Fruit fly (Drosophila melanogaster) whole organism, embryonic: ENCODE data around the gene retm.

Experiments used
- Blimp-1 ChIP-seq: fragments of 200-800 bp; sonication (Bioruptor generic); optimal IDR thresholded peaks from 3 replicates; lab custom pipeline; 2018; ENCODE audit warnings: missing biosample characterization, missing genetic modification characterization, mild to moderate bottlenecking, moderate library complexity, missing genetic modification reagents
- CG13894 ChIP-seq: fragments of 200-800 bp; sonication (Bioruptor generic); optimal IDR thresholded peaks from 3 replicates; lab custom pipeline; 2018; ENCODE audit warnings: missing biosample characterization, mild to moderate bottlenecking, missing genetic modification characterization, moderate library complexity
- CG15479 ChIP-seq: fragments of 200-800 bp; sonication (Bioruptor generic); optimal IDR thresholded peaks from 3 replicates; lab custom pipeline; 2019; ENCODE audit warnings: missing biosample characterization, mild to moderate bottlenecking, missing genetic modification characterization, moderate library complexity
- CG1832 ChIP-seq: fragments of 200-800 bp; sonication (Bioruptor generic); optimal IDR thresholded peaks from 2 replicates; lab custom pipeline; 2017; ENCODE audit warnings: missing biosample characterization, mild to moderate bottlenecking, missing genetic modification characterization, inconsistent platforms
- CG6791 ChIP-seq: fragments of 200-800 bp; sonication (Bioruptor generic); IDR thresholded peaks from 3 replicates; pipeline ENCODE4 v1.3.6; 2022; ENCODE audit warnings: missing biosample characterization, missing genetic modification characterization; ENCODE audit not compliant: partially characterized antibody
- CG8290 ChIP-seq, 3 experiments: fragments of 200-800 bp; sonication (Bioruptor generic); optimal IDR thresholded peaks; 2 replicates each; lab custom pipeline; 2016 to 2019; ENCODE audit warnings: missing biosample characterization in 3 of 3, missing genetic modification characterization in 3 of 3, mild to moderate bottlenecking in 2 of 3, moderate library complexity in 1 of 3
- CHES-1-like ChIP-seq: fragments of 200-800 bp; sonication (Bioruptor generic); optimal IDR thresholded peaks from 2 replicates; lab custom pipeline; 2016; ENCODE audit warnings: missing biosample characterization, missing genetic modification characterization
- Dbx ChIP-seq: fragments of 200-800 bp; sonication (Bioruptor generic); IDR thresholded peaks from 3 replicates; pipeline ENCODE4 v1.3.6; 2022; ENCODE audit warnings: missing biosample characterization, missing genetic modification characterization
- Dip2 ChIP-seq: fragments of 200-800 bp; sonication (Bioruptor generic); IDR thresholded peaks from 2 replicates; pipeline ENCODE4 v1.3.6; 2022; ENCODE audit warnings: missing biosample characterization, missing genetic modification characterization
- GATAe ChIP-seq: fragments of 200-800 bp; sonication (Bioruptor generic); conservative IDR thresholded peaks from 2 replicates; pipeline ENCODE4 v1.3.6; 2022; ENCODE audit warnings: missing biosample characterization, missing genetic modification characterization
- Hr51 ChIP-seq, 2 experiments: fragments of 200-800 bp; sonication (Bioruptor generic); optimal IDR thresholded peaks; 2 replicates in 1 of 2; 3 replicates in 1 of 2; lab custom pipeline; 2016 to 2018; ENCODE audit warnings: missing biosample characterization in 2 of 2, missing genetic modification characterization in 2 of 2, mild to moderate bottlenecking in 1 of 2, moderate library complexity in 1 of 2
- MBD-R2 ChIP-seq: fragments of 200-800 bp; sonication (Bioruptor generic); IDR thresholded peaks from 2 replicates; pipeline ENCODE4 v1.3.6; 2022; ENCODE audit warnings: missing biosample characterization, missing genetic modification characterization
- Opbp ChIP-seq: fragments of 200-800 bp; sonication (Bioruptor generic); IDR thresholded peaks from 3 replicates; pipeline ENCODE4 v1.3.6; 2022; ENCODE audit warnings: missing biosample characterization, missing genetic modification characterization; ENCODE audit not compliant: partially characterized antibody
- Stat92E ChIP-seq, 3 experiments: fragments of >200 bp in 2 of 3; fragments of 200-800 bp in 1 of 3; sonication (Bioruptor generic) in 1 of 3; optimal IDR thresholded peaks; 2 replicates each; lab custom pipeline; 2017 to 2019; ENCODE audit warnings: missing biosample characterization in 3 of 3, missing genetic modification characterization in 3 of 3, mild to moderate bottlenecking in 1 of 3, moderate library complexity in 1 of 3
- Tbp ChIP-seq: fragments of >200 bp; optimal IDR thresholded peaks from 2 replicates; lab custom pipeline; 2018; ENCODE audit warnings: missing biosample characterization, missing genetic modification characterization
- Trl ChIP-seq, 3 experiments: fragments of >200 bp in 2 of 3; fragments of 200-800 bp in 1 of 3; sonication (Bioruptor generic) in 1 of 3; optimal IDR thresholded peaks; 2 replicates in 1 of 3; 3 replicates in 2 of 3; lab custom pipeline; 2016 to 2017; ENCODE audit warnings: missing biosample characterization in 1 of 3, missing genetic modification characterization in 1 of 3
- bbx ChIP-seq: fragments of 200-800 bp; sonication (Bioruptor generic); IDR thresholded peaks from 2 replicates; pipeline ENCODE4 v1.3.6; 2022; ENCODE audit warnings: missing biosample characterization, missing genetic modification characterization; ENCODE audit not compliant: partially characterized antibody
- bowl ChIP-seq: fragments of 200-800 bp; sonication (Bioruptor generic); IDR thresholded peaks from 2 replicates; pipeline ENCODE4 v1.3.6; 2022; ENCODE audit warnings: missing biosample characterization, missing genetic modification characterization
- chinmo ChIP-seq: fragments of 200-800 bp; sonication (Bioruptor generic); IDR thresholded peaks from 4 replicates; pipeline ENCODE4 v1.3.6; 2022; ENCODE audit warnings: missing biosample characterization, missing genetic modification characterization; ENCODE audit not compliant: partially characterized antibody
- chm ChIP-seq: fragments of 200-800 bp; sonication (Bioruptor generic); IDR thresholded peaks from 2 replicates; pipeline ENCODE4 v1.3.6; 2022; ENCODE audit warnings: missing biosample characterization, missing genetic modification characterization
- corto ChIP-seq: fragments of 200-800 bp; sonication (Bioruptor generic); optimal IDR thresholded peaks from 2 replicates; lab custom pipeline; 2016; ENCODE audit warnings: missing biosample characterization, mild to moderate bottlenecking, missing genetic modification characterization, moderate library complexity
- crol ChIP-seq: fragments of 200-800 bp; sonication (Bioruptor generic); IDR thresholded peaks from 2 replicates; pipeline ENCODE4 v1.3.6; 2022; ENCODE audit warnings: missing biosample characterization, missing genetic modification characterization
- gce ChIP-seq: fragments of 200-800 bp; sonication (Bioruptor generic); IDR thresholded peaks from 3 replicates; pipeline ENCODE4 v1.3.6; 2022; ENCODE audit warnings: missing biosample characterization, missing genetic modification characterization
- gcm ChIP-seq: fragments of 200-800 bp; sonication (Bioruptor generic); optimal IDR thresholded peaks from 2 replicates; lab custom pipeline; 2019; ENCODE audit warnings: missing biosample characterization, mild to moderate bottlenecking, missing genetic modification characterization, moderate library complexity
- mam ChIP-seq: fragments of 200-800 bp; sonication (Bioruptor generic); optimal IDR thresholded peaks from 3 replicates; lab custom pipeline; 2016; ENCODE audit warnings: missing biosample characterization, missing genetic modification characterization
- sens ChIP-seq: fragments of 200-800 bp; sonication (Bioruptor generic); peaks from one replicate; lab custom pipeline; 2016; ENCODE audit warnings: missing biosample characterization, missing genetic modification characterization
- sob ChIP-seq: fragments of 200-800 bp; sonication (Bioruptor generic); IDR thresholded peaks from 2 replicates; pipeline ENCODE4 v1.3.6; 2022; ENCODE audit warnings: missing biosample characterization, missing genetic modification characterization
- stwl ChIP-seq: fragments of 200-800 bp; sonication (Bioruptor generic); optimal IDR thresholded peaks from 3 replicates; lab custom pipeline; 2018; ENCODE audit warnings: missing biosample characterization, mild to moderate bottlenecking, missing genetic modification characterization, moderate library complexity
- tll ChIP-seq, 2 experiments: fragments of 200-800 bp in 1 of 2; fragments of >200 bp in 1 of 2; sonication (Bioruptor generic) in 1 of 2; optimal IDR thresholded peaks; 2 replicates each; lab custom pipeline; 2017 to 2019; ENCODE audit warnings: missing biosample characterization in 2 of 2, missing genetic modification characterization in 2 of 2, mild to moderate bottlenecking in 1 of 2, moderate library complexity in 1 of 2
- yki ChIP-seq: fragments of >200 bp; optimal IDR thresholded peaks from 3 replicates; lab custom pipeline; 2018

retm gene

dm6 chr2L:6455032-6455954 lies at the start of gene retm (continued):
- TF ChIP-seq Hr51 (GFP tag; optimal IDR thresholded peaks at IDR 0.05; lab: Kevin White, UChicago) (no peak), MBD-R2 (GFP tag; lab: Robert Waterston, UW) (no peak; the same call in none of the 2 replicates), chm (GFP tag; lab: Robert Waterston, UW) (no peak), chinmo (GFP tag; lab: Robert Waterston, UW) (peak; percentile 96), Tbp (no peak), bbx (GFP tag; lab: Robert Waterston, UW) (peak; percentile 39; the same call in 1 of the 2 replicates), mam (GFP tag; lab: Kevin White, UChicago) (no peak), stwl (tag; lab: Kevin White, UChicago) (no peak), sob (peak; percentile 30; the same call in 1 of the 2 replicates), Opbp (GFP tag; lab: Robert Waterston, UW) (peak; percentile 28; the same call in 1 of the 3 replicates), yki (lab: Kevin White, UChicago) (no peak), Dbx (GFP tag; lab: Robert Waterston, UW) (no peak), GATAe (GFP tag; lab: Robert Waterston, UW) (no peak), gce (GFP tag; lab: Robert Waterston, UW) (no peak)

dm6 chr2L:6503724-6504037 lies 48.0 kb upstream of the retm start:
- TF ChIP-seq crol (GFP tag; lab: Robert Waterston, UW) = peak; percentile 37; the same call in 1 of the 2 replicates
- no peak for TF ChIP-seq Dip2 (GFP tag; lab: Robert Waterston, UW)
- TF ChIP-seq Blimp-1 (GFP tag; lab: Kevin White, UChicago) = peak; percentile 81
- TF ChIP-seq, all 482 proteins: peak for 2

dm6 chr2L:6502887-6503723 lies 47.4 kb upstream of the retm start:
- TF ChIP-seq CG15479 (GFP tag; lab: Kevin White, UChicago) (peak; percentile 20), Stat92E (GFP tag; optimal IDR thresholded peaks at IDR 0.05; lab: Kevin White, UChicago) (peak in 1 of 3 experiments; percentile 71), corto (GFP tag; lab: Kevin White, UChicago) (no peak), CG1832 (GFP tag; lab: Kevin White, UChicago) (peak; percentile 37), tll (GFP tag; optimal IDR thresholded peaks at IDR 0.05; lab: Kevin White, UChicago) (no peak), gcm (GFP tag; lab: Kevin White, UChicago) (peak; percentile 55), sens (GFP tag; lab: Kevin White, UChicago) (peak; percentile 8), bowl (GFP tag; lab: Robert Waterston, UW) (no peak), CHES-1-like (no peak), CG13894 (tag; lab: Kevin White, UChicago) (peak; percentile 75), sob (0 out of 2 replicates have a peak, but pooled peaks have one; percentile 8), CG8290 (GFP tag; optimal IDR thresholded peaks at IDR 0.05; lab: Kevin White, UChicago) (peak; percentile 54), CG8290 (tag; optimal IDR thresholded peaks at IDR 0.05; lab: Kevin White, UChicago) (no peak), chinmo (GFP tag; lab: Robert Waterston, UW) (0 out of 4 replicates have a peak, but pooled peaks have one; percentile 23), CG6791 (GFP tag; lab: Robert Waterston, UW) (0 out of 3 replicates have a peak, but pooled peaks have one; percentile 38), Trl (optimal IDR thresholded peaks at IDR 0.05; lab: Kevin White, UChicago) (peak; percentile 18 to 27), Trl (GFP tag; optimal IDR thresholded peaks at IDR 0.05; lab: Kevin White, UChicago) (no peak)
